Fruit fly (Drosophila melanogaster) whole organism, adult: ENCODE results near the gene dpy.

Experiments
- CG11617 ChIP-seq: fragments of 200-800 bp; sonication (Bioruptor generic); optimal IDR thresholded peaks from 2 replicates; lab custom pipeline; 2017; ENCODE audit warnings: mild to moderate bottlenecking, missing biosample characterization, missing genetic modification reagents, missing genetic modification characterization
- CG12768 ChIP-seq: fragments of 200-800 bp; sonication (Bioruptor generic); optimal IDR thresholded peaks from 2 replicates; lab custom pipeline; 2017; ENCODE audit warnings: missing biosample characterization, missing genetic modification characterization, mild to moderate bottlenecking, moderate library complexity, missing genetic modification reagents
- CG14711 ChIP-seq: fragments of 200-800 bp; sonication (Bioruptor generic); optimal IDR thresholded peaks from 2 replicates; lab custom pipeline; 2018; ENCODE audit warnings: missing biosample characterization, mild to moderate bottlenecking, missing genetic modification characterization, moderate library complexity
- CG1620 ChIP-seq: fragments of 200-800 bp; sonication (Bioruptor generic); optimal IDR thresholded peaks from 2 replicates; lab custom pipeline; 2016; ENCODE audit warnings: missing biosample characterization, missing genetic modification characterization
- CG33017 ChIP-seq: fragments of 200-800 bp; sonication (Bioruptor generic); optimal IDR thresholded peaks from 2 replicates; lab custom pipeline; 2018; ENCODE audit warnings: missing biosample characterization, mild to moderate bottlenecking, missing genetic modification characterization, moderate library complexity
- CG5204 ChIP-seq: fragments of 200-800 bp; sonication (Bioruptor generic); optimal IDR thresholded peaks from 2 replicates; lab custom pipeline; 2016; ENCODE audit warnings: missing biosample characterization, missing genetic modification characterization
- CG7045 ChIP-seq: fragments of 200-800 bp; sonication (Bioruptor generic); optimal IDR thresholded peaks from 2 replicates; lab custom pipeline; 2017; ENCODE audit warnings: missing biosample characterization, mild to moderate bottlenecking, missing genetic modification characterization
- CG7101 ChIP-seq: fragments of 200-800 bp; sonication (Bioruptor generic); optimal IDR thresholded peaks from 2 replicates; lab custom pipeline; 2018; ENCODE audit warnings: missing biosample characterization, mild to moderate bottlenecking, missing genetic modification characterization, moderate library complexity
- Clk ChIP-seq: fragments of 200-800 bp; sonication (Bioruptor generic); optimal IDR thresholded peaks from 2 replicates; lab custom pipeline; 2017; ENCODE audit warnings: missing biosample characterization, missing genetic modification characterization
- Crg-1 ChIP-seq: fragments of 200-800 bp; sonication (Bioruptor generic); optimal IDR thresholded peaks from 2 replicates; lab custom pipeline; 2016; ENCODE audit warnings: missing biosample characterization, missing genetic modification characterization
- Hr96 ChIP-seq: fragments of 200-800 bp; sonication (Bioruptor generic); optimal IDR thresholded peaks from 2 replicates; lab custom pipeline; 2016; ENCODE audit warnings: missing biosample characterization, missing genetic modification characterization
- Mnt ChIP-seq: fragments of 200-800 bp; sonication (Bioruptor generic); optimal IDR thresholded peaks from 2 replicates; lab custom pipeline; 2016; ENCODE audit warnings: missing biosample characterization, mild to moderate bottlenecking, missing genetic modification characterization
- bab1 ChIP-seq: fragments of 200-800 bp; sonication (Bioruptor generic); optimal IDR thresholded peaks from 3 replicates; lab custom pipeline; 2019; ENCODE audit warnings: missing biosample characterization, mild to moderate bottlenecking, missing genetic modification characterization, moderate library complexity
- cic ChIP-seq: fragments of 200-800 bp; sonication (Bioruptor generic); optimal IDR thresholded peaks from 2 replicates; lab custom pipeline; 2017; ENCODE audit warnings: missing biosample characterization, mild to moderate bottlenecking, missing genetic modification characterization, moderate library complexity
- cnc ChIP-seq, 2 experiments: fragments of >200 bp; optimal IDR thresholded peaks; 2 replicates each; lab custom pipeline; 2017
- kay ChIP-seq: fragments of 200-800 bp; sonication (Bioruptor generic); peaks from one replicate; lab custom pipeline; 2016; ENCODE audit warnings: missing biosample characterization, missing genetic modification characterization, borderline replicate concordance
- ovo ChIP-seq: fragments of 200-800 bp; sonication (Bioruptor generic); optimal IDR thresholded peaks from 2 replicates; lab custom pipeline; 2016; ENCODE audit warnings: missing biosample characterization, missing genetic modification characterization
- pad ChIP-seq: fragments of 200-800 bp; sonication (Bioruptor generic); optimal IDR thresholded peaks from 3 replicates; lab custom pipeline; 2017; ENCODE audit warnings: missing biosample characterization, missing genetic modification characterization, mild to moderate bottlenecking, moderate library complexity, missing genetic modification reagents
- tj ChIP-seq: fragments of 200-800 bp; sonication (Bioruptor generic); optimal IDR thresholded peaks from 3 replicates; lab custom pipeline; 2017; ENCODE audit warnings: missing biosample characterization, mild to moderate bottlenecking, missing genetic modification characterization, moderate library complexity
- toe ChIP-seq: fragments of 200-800 bp; sonication (Bioruptor generic); optimal IDR thresholded peaks from 2 replicates; lab custom pipeline; 2016; ENCODE audit warnings: missing biosample characterization, missing genetic modification characterization

Gene dpy

DNA sequence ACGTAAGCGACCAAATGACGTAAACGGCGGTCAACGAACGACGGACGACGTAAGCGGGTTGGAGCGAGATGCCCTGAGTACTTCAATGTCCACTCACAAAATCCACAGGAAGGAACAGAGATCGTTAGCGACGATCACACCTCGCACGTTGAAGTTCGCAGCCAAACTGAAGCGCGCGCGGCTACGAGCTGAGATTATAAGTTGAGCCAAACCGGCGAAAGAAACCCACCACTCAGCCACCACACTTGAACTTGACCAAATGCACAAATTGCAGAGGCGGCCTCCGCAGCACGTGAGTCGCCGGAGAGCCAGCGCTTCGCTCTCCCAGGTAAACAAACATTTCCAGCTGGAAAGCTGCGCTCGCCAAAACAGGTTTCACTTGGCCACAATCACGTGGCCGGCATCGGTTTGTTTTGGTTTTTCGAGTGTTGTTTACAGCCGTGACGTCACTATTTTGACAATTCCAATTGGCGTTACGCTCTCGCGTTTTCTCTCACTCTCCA lies at the start of gene dpy:
Gene dpy, minus strand, starts transcription at position 161 of the 503 bp plus-strand sequence.
- TF ChIP-seq CG7045 (GFP tag; lab: Kevin White, UChicago) (no peak), tj (GFP tag; lab: Kevin White, UChicago) (no peak), bab1 (no peak), CG5204 (no peak), Mnt (GFP tag; lab: Kevin White, UChicago) (peak; percentile 9)

DNA sequence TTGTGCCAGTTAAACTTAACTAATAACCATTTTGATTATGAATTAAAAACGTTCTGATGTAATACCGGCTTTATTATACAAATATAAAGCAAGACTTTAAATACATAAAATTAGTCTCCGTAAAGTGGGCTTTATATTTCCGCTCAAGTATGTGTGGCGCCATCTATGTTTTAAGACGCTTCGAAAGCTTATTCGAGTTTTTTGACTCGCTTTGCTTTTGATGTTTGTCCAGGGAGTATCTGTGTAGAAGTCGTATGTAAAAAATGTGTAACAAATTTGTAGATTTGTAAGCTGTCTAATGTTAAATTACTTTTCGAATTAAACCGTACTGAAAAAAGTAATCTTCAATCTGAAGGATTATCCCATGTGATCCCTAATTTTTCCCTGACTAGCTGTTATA lies 46.8 kb upstream of the dpy start:
- TF ChIP-seq Hr96 (GFP tag; lab: Kevin White, UChicago) (no peak), CG1620 (no peak), cic (GFP tag; lab: Kevin White, UChicago) (no peak), tj (GFP tag; lab: Kevin White, UChicago) (no peak), bab1 (no peak), CG7101 (tag; lab: Kevin White, UChicago) (no peak), toe (GFP tag; lab: Kevin White, UChicago) (no peak), CG5204 (no peak), kay (GFP tag; lab: Kevin White, UChicago) (peak; percentile 2)

DNA sequence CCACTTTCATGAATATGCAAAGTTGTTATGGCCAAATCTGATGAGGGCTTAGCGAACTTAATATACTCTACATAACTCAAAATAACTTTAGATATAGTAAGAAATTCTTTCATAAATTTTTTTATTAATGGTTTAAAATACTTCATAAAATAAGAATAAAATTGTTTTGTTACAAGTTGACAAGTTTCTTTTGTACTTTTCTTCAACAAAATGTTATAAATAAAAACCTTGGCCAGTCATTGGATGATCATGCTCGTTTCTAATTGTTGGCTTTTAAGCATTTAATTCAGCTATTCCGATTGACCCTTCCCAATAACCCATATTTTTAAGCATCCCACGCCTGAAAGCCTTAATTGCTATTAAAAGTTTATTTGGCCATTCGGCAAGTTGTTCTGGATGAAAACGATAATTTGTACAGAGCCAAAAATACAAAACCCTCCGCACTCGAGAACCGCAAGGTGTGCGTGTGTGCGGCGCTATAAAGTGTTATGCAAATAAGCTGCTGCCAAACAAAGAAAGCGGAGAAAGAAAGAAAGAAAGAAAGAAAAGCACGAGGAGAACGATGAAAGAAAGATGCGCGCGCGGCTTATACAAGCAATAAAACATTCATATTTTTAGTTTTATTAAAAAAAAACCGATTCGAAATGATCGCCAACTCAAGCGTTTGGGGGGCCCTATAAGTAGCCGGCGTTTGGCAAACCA lies 36.8 kb upstream of the dpy start, which contains the start of gene CG3355:
Gene CG3355, plus strand, starts transcription at position 652 of the 702 bp plus-strand sequence.
- no peak for TF ChIP-seq CG12768 (GFP tag; lab: Kevin White, UChicago)
- no peak for TF ChIP-seq CG1620
- TF ChIP-seq ovo (GFP tag; lab: Kevin White, UChicago), result no peak
- TF ChIP-seq cic (GFP tag; lab: Kevin White, UChicago), result no peak
- no peak for TF ChIP-seq CG11617 (GFP tag; lab: Kevin White, UChicago)

DNA sequence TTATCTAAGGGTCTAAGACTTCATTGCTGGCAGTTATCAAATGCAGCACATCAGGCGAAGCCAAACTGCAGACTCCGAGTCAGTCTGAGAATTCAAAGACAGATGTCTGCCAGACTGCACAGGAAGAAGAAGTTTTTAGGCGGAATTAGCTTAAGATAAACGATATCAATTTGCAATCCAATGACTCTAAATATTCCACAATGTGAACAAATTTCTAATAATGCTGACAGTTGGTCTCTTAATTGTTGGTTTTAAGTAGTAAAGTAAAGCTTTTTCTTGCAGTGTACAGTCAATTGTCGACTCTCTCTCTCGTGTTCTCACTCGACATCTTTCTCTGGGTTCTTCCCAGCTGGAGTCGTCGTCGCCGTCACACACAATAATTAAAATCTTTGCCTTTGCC lies 34.7 kb upstream of the dpy start:
- TF ChIP-seq bab1, result no peak
- no peak for TF ChIP-seq kay (GFP tag; lab: Kevin White, UChicago)
- TF ChIP-seq CG33017 (tag; lab: Kevin White, UChicago), result no peak
- no peak for TF ChIP-seq Clk (GFP tag; lab: Kevin White, UChicago)
- no peak for TF ChIP-seq CG11617 (GFP tag; lab: Kevin White, UChicago)
- TF ChIP-seq CG14711, result no peak
- no peak for TF ChIP-seq CG12768 (GFP tag; lab: Kevin White, UChicago)
- no peak for TF ChIP-seq tj (GFP tag; lab: Kevin White, UChicago)
- no peak for TF ChIP-seq toe (GFP tag; lab: Kevin White, UChicago)
- TF ChIP-seq ovo (GFP tag; lab: Kevin White, UChicago), result no peak
- no peak for TF ChIP-seq CG1620
- TF ChIP-seq CG7045 (GFP tag; lab: Kevin White, UChicago), result no peak

DNA sequence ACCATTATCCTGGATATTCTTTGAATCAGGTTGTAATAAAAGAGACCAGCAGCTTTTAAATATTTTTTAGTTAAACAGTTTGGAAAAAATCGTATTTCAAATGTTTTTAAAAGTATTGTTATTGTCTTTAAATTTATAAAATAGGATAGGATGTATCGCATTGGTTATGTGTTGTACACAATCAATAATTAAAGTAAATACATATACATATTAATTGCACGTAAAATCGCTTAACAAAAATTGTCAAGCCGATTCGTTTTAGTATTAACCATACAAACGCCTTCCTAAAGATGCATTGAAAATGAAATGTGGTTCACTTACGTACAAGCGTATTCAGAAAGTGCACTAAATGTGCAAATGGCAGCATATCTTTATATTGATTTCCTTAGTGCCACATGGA lies 32.7 kb upstream of the dpy start, which contains the start of gene CG43798:
Gene CG43798, plus strand, starts transcription at position 301 of the 400 bp plus-strand sequence.
- TF ChIP-seq CG7045 (GFP tag; lab: Kevin White, UChicago) (no peak), Hr96 (GFP tag; lab: Kevin White, UChicago) (no peak), Crg-1 (no peak), CG7101 (tag; lab: Kevin White, UChicago) (no peak), bab1 (no peak), toe (GFP tag; lab: Kevin White, UChicago) (no peak), pad (GFP tag; lab: Kevin White, UChicago) (no peak)

DNA sequence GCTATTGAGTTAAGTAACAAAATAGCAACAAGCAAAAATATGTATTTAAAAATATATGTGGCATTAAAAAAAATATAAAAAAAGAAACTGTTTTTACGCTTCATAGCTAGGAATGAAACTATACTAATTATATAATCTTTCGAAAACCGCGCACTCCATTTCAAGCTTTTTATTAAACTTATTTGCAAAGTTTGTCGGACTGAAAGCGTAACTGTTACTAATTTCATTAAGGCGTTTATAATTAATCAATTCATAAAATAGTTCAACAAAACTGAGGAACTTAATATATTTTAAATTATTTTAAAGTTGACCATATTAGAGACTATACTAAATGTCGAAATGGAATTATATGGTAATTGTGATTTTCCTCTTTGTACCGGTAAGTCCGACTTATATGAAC lies 28.6 kb upstream of the dpy start, which contains the start of gene CG15635:
Gene CG15635, plus strand, starts transcription at position 301 of the 400 bp plus-strand sequence.
- TF ChIP-seq CG5204 (no peak), CG7045 (GFP tag; lab: Kevin White, UChicago) (no peak), ovo (GFP tag; lab: Kevin White, UChicago) (no peak), CG14711 (no peak), Clk (GFP tag; lab: Kevin White, UChicago) (no peak), bab1 (no peak), CG7101 (tag; lab: Kevin White, UChicago) (no peak), pad (GFP tag; lab: Kevin White, UChicago) (no peak), CG11617 (GFP tag; lab: Kevin White, UChicago) (no peak), CG33017 (tag; lab: Kevin White, UChicago) (no peak), CG1620 (no peak), tj (GFP tag; lab: Kevin White, UChicago) (no peak), cnc (optimal IDR thresholded peaks at IDR 0.05; lab: Kevin White, UChicago) (no peak), Hr96 (GFP tag; lab: Kevin White, UChicago) (no peak), CG12768 (GFP tag; lab: Kevin White, UChicago) (no peak), Crg-1 (no peak), Mnt (GFP tag; lab: Kevin White, UChicago) (no peak), kay (GFP tag; lab: Kevin White, UChicago) (no peak)

DNA sequence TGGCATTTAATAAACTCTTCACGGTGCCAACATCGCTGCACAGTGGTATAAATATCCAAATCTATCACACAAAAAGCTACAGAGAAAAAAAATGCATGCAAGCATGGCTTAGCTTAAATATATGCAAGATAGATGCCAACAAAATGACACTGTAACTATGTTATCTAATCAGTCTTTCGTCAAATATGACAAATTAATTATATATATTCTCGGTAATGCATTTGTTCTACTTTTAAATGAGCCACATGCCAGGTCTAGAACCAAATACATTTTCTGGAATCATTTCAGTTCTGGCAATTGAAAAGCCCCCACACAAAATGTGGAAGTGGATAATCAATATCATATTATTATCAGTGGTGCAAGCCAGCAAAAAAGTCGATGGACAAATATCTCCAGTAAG lies 26.9 kb upstream of the dpy start, which contains the start of gene BG642163:
Gene BG642163, plus strand, starts transcription at position 301 of the 400 bp plus-strand sequence.
- no peak for TF ChIP-seq tj (GFP tag; lab: Kevin White, UChicago)
